Worm (Caenorhabditis elegans) whole organism, late embryonic: ENCODE results near the gene T28A11.16.

Experiments
- C08G9.2 ChIP-seq: sonication (generic microtip); optimal IDR thresholded peaks from 2 replicates; lab custom pipeline; 2016; ENCODE audit warnings: mild to moderate bottlenecking, missing genetic modification characterization, moderate library complexity, missing compliant biosample characterization
- C38D4.7 ChIP-seq: fragments of 200-800 bp; sonication (Bioruptor generic); optimal IDR thresholded peaks from 2 replicates; lab custom pipeline; 2018; ENCODE audit warnings: mild to moderate bottlenecking, missing genetic modification characterization, moderate library complexity, missing compliant biosample characterization
- F13H6.1 ChIP-seq: sonication (generic microtip); optimal IDR thresholded peaks from 2 replicates; lab custom pipeline; 2016; ENCODE audit warnings: missing genetic modification characterization, missing compliant biosample characterization
- K09A11.1 ChIP-seq: sonication (generic microtip); optimal IDR thresholded peaks from 2 replicates; lab custom pipeline; 2017; ENCODE audit warnings: antibody characterized with exemption, mild to moderate bottlenecking, missing genetic modification characterization, missing compliant biosample characterization; ENCODE audit not compliant: insufficient read depth
- ahr-1 ChIP-seq: sonication (generic microtip); optimal IDR thresholded peaks from 2 replicates; lab custom pipeline; 2016; ENCODE audit warnings: missing genetic modification characterization, missing compliant biosample characterization
- ceh-14 ChIP-seq: sonication (generic microtip); optimal IDR thresholded peaks from 2 replicates; lab custom pipeline; 2016; ENCODE audit warnings: missing genotype, missing genetic modification characterization, missing compliant biosample characterization
- ceh-2 ChIP-seq: sonication (generic microtip); optimal IDR thresholded peaks from 2 replicates; lab custom pipeline; 2016; ENCODE audit warnings: missing genotype, missing genetic modification characterization, missing compliant biosample characterization
- ceh-31 ChIP-seq: sonication (generic microtip); optimal IDR thresholded peaks from 2 replicates; lab custom pipeline; 2016; ENCODE audit warnings: missing genetic modification characterization, missing compliant biosample characterization
- ceh-34 ChIP-seq: sonication (generic microtip); optimal IDR thresholded peaks from 2 replicates; lab custom pipeline; 2016; ENCODE audit warnings: mild to moderate bottlenecking, missing genetic modification characterization, missing compliant biosample characterization
- ceh-6 ChIP-seq: fragments of 200-800 bp; sonication (Bioruptor generic); optimal IDR thresholded peaks from 2 replicates; lab custom pipeline; 2018; ENCODE audit warnings: mild to moderate bottlenecking, missing genetic modification characterization, missing compliant biosample characterization
- elt-2 ChIP-seq: sonication (generic microtip); optimal IDR thresholded peaks from 2 replicates; lab custom pipeline; 2016; ENCODE audit warnings: missing genetic modification reagents, missing genetic modification characterization, missing compliant biosample characterization
- ets-4 ChIP-seq: sonication (generic microtip); optimal IDR thresholded peaks from 2 replicates; lab custom pipeline; 2016; ENCODE audit warnings: missing genetic modification characterization, missing compliant biosample characterization
- eyg-1 ChIP-seq: sonication (generic microtip); optimal IDR thresholded peaks from 2 replicates; lab custom pipeline; 2016; ENCODE audit warnings: missing genotype, missing genetic modification characterization, missing compliant biosample characterization
- fkh-10 ChIP-seq: fragments of 150-350 bp; optimal IDR thresholded peaks from 2 replicates; lab custom pipeline; 2014; ENCODE audit warnings: missing biosample characterization, missing genetic modification reagents, missing genetic modification characterization
- gmeb-2 ChIP-seq: sonication (generic microtip); optimal IDR thresholded peaks from 2 replicates; lab custom pipeline; 2016; ENCODE audit warnings: missing genetic modification characterization, inconsistent platforms, missing compliant biosample characterization
- hlh-30 ChIP-seq: sonication (generic microtip); optimal IDR thresholded peaks from 2 replicates; lab custom pipeline; 2017; ENCODE audit warnings: antibody characterized with exemption, missing genetic modification characterization, missing compliant biosample characterization; ENCODE audit not compliant: insufficient read depth
- hlh-6 ChIP-seq: sonication (generic microtip); optimal IDR thresholded peaks from 2 replicates; lab custom pipeline; 2016; ENCODE audit warnings: missing genotype, missing genetic modification characterization, missing compliant biosample characterization
- hlh-8 ChIP-seq: sonication (generic microtip); optimal IDR thresholded peaks from 2 replicates; lab custom pipeline; 2016; ENCODE audit warnings: missing genotype, missing genetic modification characterization, missing compliant biosample characterization
- lim-6 ChIP-seq: sonication (generic microtip); optimal IDR thresholded peaks from 2 replicates; lab custom pipeline; 2016; ENCODE audit warnings: missing genetic modification characterization, missing compliant biosample characterization
- lin-11 ChIP-seq: fragments of 200-800 bp; sonication (Bioruptor generic); optimal IDR thresholded peaks from 2 replicates; lab custom pipeline; 2018; ENCODE audit warnings: mild to moderate bottlenecking, missing genetic modification characterization, missing compliant biosample characterization
- madf-2 ChIP-seq: sonication (generic microtip); optimal IDR thresholded peaks from 2 replicates; lab custom pipeline; 2017; ENCODE audit warnings: missing genetic modification characterization, missing compliant biosample characterization
- mec-3 ChIP-seq: sonication (generic microtip); optimal IDR thresholded peaks from 2 replicates; lab custom pipeline; 2016; ENCODE audit warnings: borderline replicate concordance, missing genetic modification characterization, missing compliant biosample characterization
- nfya-1 ChIP-seq: sonication (generic microtip); optimal IDR thresholded peaks from 2 replicates; lab custom pipeline; 2017; ENCODE audit warnings: missing genetic modification characterization, mild to moderate bottlenecking, missing compliant biosample characterization, antibody characterized with exemption, moderate library complexity
- nhr-11 ChIP-seq: fragments of 150-350 bp; optimal IDR thresholded peaks from 2 replicates; lab custom pipeline; 2014; ENCODE audit warnings: missing biosample characterization, missing genetic modification characterization
- npax-4 ChIP-seq: sonication (generic microtip); optimal IDR thresholded peaks from 2 replicates; lab custom pipeline; 2016; ENCODE audit warnings: missing genetic modification characterization, missing compliant biosample characterization
- odd-2 ChIP-seq: sonication (generic microtip); optimal IDR thresholded peaks from 2 replicates; lab custom pipeline; 2017; ENCODE audit warnings: antibody characterized with exemption, mild to moderate bottlenecking, missing genetic modification characterization, missing compliant biosample characterization
- pag-3 ChIP-seq: sonication (generic microtip); optimal IDR thresholded peaks from 2 replicates; lab custom pipeline; 2016; ENCODE audit warnings: missing compliant biosample characterization, missing genetic modification characterization, borderline replicate concordance
- pat-9 ChIP-seq: fragments of 200-800 bp; sonication (Bioruptor generic); optimal IDR thresholded peaks from 2 replicates; lab custom pipeline; 2018; ENCODE audit warnings: mild to moderate bottlenecking, missing genetic modification characterization, moderate library complexity, missing compliant biosample characterization
- pqm-1 ChIP-seq: sonication (generic microtip); optimal IDR thresholded peaks from 2 replicates; lab custom pipeline; 2016; ENCODE audit warnings: missing genetic modification characterization, missing compliant biosample characterization
- pros-1 ChIP-seq: fragments of 150-350 bp; optimal IDR thresholded peaks from 2 replicates; lab custom pipeline; 2014; ENCODE audit warnings: missing biosample characterization, missing genetic modification reagents, missing genetic modification characterization
- rnt-1 ChIP-seq: sonication (generic microtip); optimal IDR thresholded peaks from 2 replicates; lab custom pipeline; 2016; ENCODE audit warnings: missing genetic modification characterization, missing compliant biosample characterization
- sox-2 ChIP-seq: fragments of 200-800 bp; sonication (Bioruptor generic); IDR thresholded peaks from 2 replicates; pipeline ENCODE4 v1.3.6; 2022; ENCODE audit warnings: missing genetic modification reagents, missing genetic modification characterization, missing compliant biosample characterization
- ttx-3 ChIP-seq: sonication (generic microtip); optimal IDR thresholded peaks from 2 replicates; lab custom pipeline; 2016; ENCODE audit warnings: missing genetic modification reagents, missing genetic modification characterization, missing compliant biosample characterization
- unc-55 ChIP-seq: sonication (generic microtip); optimal IDR thresholded peaks from 2 replicates; lab custom pipeline; 2017; ENCODE audit warnings: missing biosample characterization, missing genetic modification reagents, missing genetic modification characterization
- unc-86 ChIP-seq: sonication (generic microtip); optimal IDR thresholded peaks from 2 replicates; lab custom pipeline; 2016; ENCODE audit warnings: missing genetic modification characterization, missing compliant biosample characterization

The T28A11.16 gene

ce11 chrV:3244703-3245102, 14.3 kb downstream of the T28A11.16 start, which contains the start of gene srj-7:
Gene srj-7 (plus strand): TSS chrV:3245003.
- TF ChIP-seq unc-55 (no peak), odd-2 (tag; lab: Kevin White, UChicago) (no peak), gmeb-2 (tag; lab: Kevin White, UChicago) (no peak), ceh-31 (tag; lab: Kevin White, UChicago) (no peak), ttx-3 (tag; lab: Kevin White, UChicago) (no peak), eyg-1 (tag; lab: Kevin White, UChicago) (no peak), sox-2 (GFP tag; lab: Robert Waterston, UW) (no peak), ceh-34 (tag; lab: Kevin White, UChicago) (no peak), hlh-30 (tag; lab: Kevin White, UChicago) (no peak), pat-9 (tag; lab: Kevin White, UChicago) (no peak), rnt-1 (no peak), ceh-14 (tag; lab: Kevin White, UChicago) (no peak), ceh-6 (GFP tag; lab: Kevin White, UChicago) (no peak), npax-4 (tag; lab: Kevin White, UChicago) (no peak), C38D4.7 (GFP tag; lab: Kevin White, UChicago) (no peak), madf-2 (tag; lab: Kevin White, UChicago) (no peak)

ce11 chrV:3242984-3243383, 16.0 kb downstream of the T28A11.16 start, which contains the start of gene gst-23:
Gene gst-23 (plus strand): TSS chrV:3243284.
- no peak for TF ChIP-seq F13H6.1 (tag; lab: Kevin White, UChicago)
- TF ChIP-seq ahr-1 (tag; lab: Kevin White, UChicago) = no peak
- TF ChIP-seq C08G9.2 (tag; lab: Kevin White, UChicago) = no peak
- TF ChIP-seq unc-86 = no peak
- TF ChIP-seq nfya-1 (tag; lab: Kevin White, UChicago) = no peak

- TF ChIP-seq K09A11.1 = no peak
- TF ChIP-seq ceh-2 (tag; lab: Kevin White, UChicago) = no peak
- TF ChIP-seq mec-3 = no peak
- no peak for TF ChIP-seq ceh-14 (tag; lab: Kevin White, UChicago)
- no peak for TF ChIP-seq nhr-11 (tag; lab: Kevin White, UChicago)
- TF ChIP-seq hlh-8 (tag; lab: Kevin White, UChicago) = no peak
- no peak for TF ChIP-seq unc-55
Observed at ce11 chrV:3241175-3241574, 17.8 kb downstream of the T28A11.16 start, which contains the start of gene srj-11. Gene srj-11 (plus strand): TSS chrV:3241424.

ce11 chrV:3236610-3237009, 22.4 kb downstream of the T28A11.16 start, which contains the start of the genes K08D9.9 and str-16:
Gene K08D9.9 (minus strand): TSS chrV:3236710.
Gene str-16 (plus strand): TSS chrV:3236875.
- TF ChIP-seq lim-6 (tag; lab: Kevin White, UChicago) (no peak), pat-9 (tag; lab: Kevin White, UChicago) (no peak), K09A11.1 (no peak), pros-1 (tag; lab: Kevin White, UChicago) (no peak), eyg-1 (tag; lab: Kevin White, UChicago) (no peak), unc-55 (no peak), sox-2 (GFP tag; lab: Robert Waterston, UW) (no peak), pag-3 (tag; lab: Kevin White, UChicago) (no peak), ets-4 (tag; lab: Kevin White, UChicago) (no peak), lin-11 (tag; lab: Kevin White, UChicago) (no peak), pqm-1 (no peak), ceh-2 (tag; lab: Kevin White, UChicago) (no peak), fkh-10 (GFP tag; lab: Kevin White, UChicago) (no peak), hlh-6 (tag; lab: Kevin White, UChicago) (no peak), elt-2 (tag; lab: Kevin White, UChicago) (no peak)
